Worm (Caenorhabditis elegans) whole organism, early embryonic: ENCODE data around the gene sru-23.
"Not testable (repeated sequence)": the region's sequence is repeated elsewhere in the genome, so short reads cannot be mapped to it uniquely, and the experiment has no call there.

Experiments
- B0310.2 ChIP-seq: sonication (generic microtip); optimal IDR thresholded peaks from 2 replicates; lab custom pipeline; 2016; ENCODE audit warnings: mild to moderate bottlenecking, missing genetic modification characterization, missing compliant biosample characterization
- F13C5.2 ChIP-seq: sonication (generic microtip); optimal IDR thresholded peaks from 2 replicates; lab custom pipeline; 2017; ENCODE audit warnings: mild to moderate bottlenecking, missing genetic modification characterization, inconsistent platforms, missing compliant biosample characterization
- aly-1 ChIP-seq: sonication (generic microtip); optimal IDR thresholded peaks from 2 replicates; lab custom pipeline; 2016; ENCODE audit warnings: missing genetic modification characterization, missing compliant biosample characterization
- ama-1 ChIP-seq: fragments of 150-350 bp; optimal IDR thresholded peaks from 2 replicates; lab custom pipeline; 2014
- ceh-13 ChIP-seq: fragments of 200-800 bp; sonication (Bioruptor generic); optimal IDR thresholded peaks from 2 replicates; lab custom pipeline; 2018; ENCODE audit warnings: mild to moderate bottlenecking, missing genetic modification characterization, missing compliant biosample characterization
- ceh-36 ChIP-seq: sonication (generic microtip); optimal IDR thresholded peaks from 2 replicates; lab custom pipeline; 2016; ENCODE audit warnings: missing genetic modification characterization, inconsistent platforms, missing compliant biosample characterization
- ets-7 ChIP-seq: sonication (generic microtip); optimal IDR thresholded peaks from 2 replicates; lab custom pipeline; 2016; ENCODE audit warnings: missing genotype, missing genetic modification characterization, missing compliant biosample characterization
- flt-1 ChIP-seq: fragments of 200-800 bp; sonication (Bioruptor generic); IDR thresholded peaks from 2 replicates; pipeline ENCODE4 v1.3.6; 2022; ENCODE audit warnings: missing genetic modification characterization, missing compliant biosample characterization
- hmbx-1 ChIP-seq: sonication (generic microtip); optimal IDR thresholded peaks from 2 replicates; lab custom pipeline; 2016; ENCODE audit warnings: mild to moderate bottlenecking, missing genetic modification characterization, missing compliant biosample characterization
- hmg-4 ChIP-seq: fragments of 200-800 bp; sonication (Bioruptor generic); optimal IDR thresholded peaks from 2 replicates; lab custom pipeline; 2018; ENCODE audit warnings: mild to moderate bottlenecking, missing genetic modification characterization, missing compliant biosample characterization
- hnd-1 ChIP-seq: sonication (generic microtip); optimal IDR thresholded peaks from 2 replicates; lab custom pipeline; 2016; ENCODE audit warnings: missing genetic modification characterization, missing compliant biosample characterization
- pes-1 ChIP-seq: fragments of 200-800 bp; sonication (Bioruptor generic); IDR thresholded peaks from 2 replicates; pipeline ENCODE4 v1.3.6; 2022; ENCODE audit warnings: missing genetic modification reagents, missing genetic modification characterization, missing compliant biosample characterization
- scrt-1 ChIP-seq: fragments of 200-800 bp; sonication (Bioruptor generic); IDR thresholded peaks from 2 replicates; pipeline ENCODE4 v1.3.6; 2022; ENCODE audit warnings: missing genetic modification characterization, missing compliant biosample characterization
- sea-1 ChIP-seq: fragments of 200-800 bp; sonication (Bioruptor generic); conservative IDR thresholded peaks from 2 replicates; pipeline ENCODE4 v1.3.6; 2022; ENCODE audit warnings: missing genetic modification characterization, missing compliant biosample characterization
- tbx-11 ChIP-seq: fragments of 200-800 bp; sonication (Bioruptor generic); IDR thresholded peaks from 2 replicates; pipeline ENCODE4 v1.3.6; 2022; ENCODE audit warnings: missing genetic modification characterization, missing compliant biosample characterization
- tbx-37 ChIP-seq: fragments of 200-800 bp; sonication (Bioruptor generic); conservative IDR thresholded peaks from 2 replicates; pipeline ENCODE4 v1.3.6; 2022; ENCODE audit warnings: missing genetic modification reagents, missing genetic modification characterization, missing compliant biosample characterization
- tra-4 ChIP-seq: sonication (generic microtip); optimal IDR thresholded peaks from 2 replicates; lab custom pipeline; 2017; ENCODE audit warnings: missing genetic modification characterization, missing compliant biosample characterization

The sru-23 gene

ce11 chrV:16000433-16000832, 28.0 kb upstream of the sru-23 start, which contains the start of gene nhr-50:
nhr-50 (minus strand) TSS chrV:16000631.
- TF ChIP-seq ceh-13 (GFP tag; lab: Kevin White, UChicago) (no peak), flt-1 (GFP tag; lab: Robert Waterston, UW) (no peak), B0310.2 (no peak), scrt-1 (GFP tag; lab: Robert Waterston, UW) (no peak), hnd-1 (no peak), ceh-36 (tag; lab: Kevin White, UChicago) (no peak), aly-1 (no peak), F13C5.2 (tag; lab: Kevin White, UChicago) (no peak), ets-7 (tag; lab: Kevin White, UChicago) (no peak), pes-1 (GFP tag; lab: Robert Waterston, UW) (no peak), hmbx-1 (tag; lab: Kevin White, UChicago) (no peak), sea-1 (GFP tag; lab: Robert Waterston, UW) (no peak)

ce11 chrV:15996655-15997186, 24.3 kb upstream of the sru-23 start, which contains the start of the genes C06C6.9 and C06C6.8:
C06C6.9 (minus strand) TSS chrV:15996755.
C06C6.8 (plus strand) TSS chrV:15997136.
- no peak for TF ChIP-seq hnd-1
- TF ChIP-seq hmbx-1 (tag; lab: Kevin White, UChicago), result no peak
- no peak for TF ChIP-seq tbx-11 (GFP tag; lab: Robert Waterston, UW)
- TF ChIP-seq scrt-1 (GFP tag; lab: Robert Waterston, UW), result no peak
- TF ChIP-seq ets-7 (tag; lab: Kevin White, UChicago), result no peak
- TF ChIP-seq sea-1 (GFP tag; lab: Robert Waterston, UW), result no peak
- TF ChIP-seq F13C5.2 (tag; lab: Kevin White, UChicago), result no peak
- no peak for TF ChIP-seq pes-1 (GFP tag; lab: Robert Waterston, UW)
- TF ChIP-seq B0310.2, result no peak
- TF ChIP-seq flt-1 (GFP tag; lab: Robert Waterston, UW), result no peak
- no peak for TF ChIP-seq ceh-36 (tag; lab: Kevin White, UChicago)
- no peak for TF ChIP-seq ama-1
- TF ChIP-seq aly-1, result no peak
- no peak for TF ChIP-seq tra-4 (tag; lab: Kevin White, UChicago)
- TF ChIP-seq tbx-37, result no peak
- TF ChIP-seq hmg-4 (GFP tag; lab: Kevin White, UChicago), result no peak
- no peak for TF ChIP-seq ceh-13 (GFP tag; lab: Kevin White, UChicago)

ce11 chrV:15991850-15992249, 19.5 kb upstream of the sru-23 start, which contains the start of gene C06C6.7:
C06C6.7 (plus strand) TSS chrV:15992150.
- TF ChIP-seq pes-1 (GFP tag; lab: Robert Waterston, UW); tbx-11 (GFP tag; lab: Robert Waterston, UW); aly-1: not testable (repeated sequence)

ce11 chrV:15988074-15988473, 15.7 kb upstream of the sru-23 start, which contains the start of gene F36G9.15:
F36G9.15 (minus strand) TSS chrV:15988174.
- no peak for TF ChIP-seq ceh-36 (tag; lab: Kevin White, UChicago)
- TF ChIP-seq hmbx-1 (tag; lab: Kevin White, UChicago), result no peak
- TF ChIP-seq tbx-37, result no peak
- TF ChIP-seq hnd-1, result no peak
- TF ChIP-seq scrt-1 (GFP tag; lab: Robert Waterston, UW), result no peak
- no peak for TF ChIP-seq ceh-13 (GFP tag; lab: Kevin White, UChicago)
- TF ChIP-seq tra-4 (tag; lab: Kevin White, UChicago), result no peak
- TF ChIP-seq sea-1 (GFP tag; lab: Robert Waterston, UW), result no peak
- no peak for TF ChIP-seq B0310.2
- TF ChIP-seq aly-1, result no peak
- no peak for TF ChIP-seq hmg-4 (GFP tag; lab: Kevin White, UChicago)
- no peak for TF ChIP-seq ama-1
- TF ChIP-seq pes-1 (GFP tag; lab: Robert Waterston, UW), result no peak
- no peak for TF ChIP-seq tbx-11 (GFP tag; lab: Robert Waterston, UW)
- no peak for TF ChIP-seq flt-1 (GFP tag; lab: Robert Waterston, UW)
- no peak for TF ChIP-seq ets-7 (tag; lab: Kevin White, UChicago)
- no peak for TF ChIP-seq F13C5.2 (tag; lab: Kevin White, UChicago)

ce11 chrV:15982733-15983344, 10.5 kb upstream of the sru-23 start, which contains the start of the genes fbxa-99 and F36G9.13:
fbxa-99 (minus strand) TSS chrV:15982854.
F36G9.13 (plus strand) TSS chrV:15983294.
- no peak for TF ChIP-seq tbx-11 (GFP tag; lab: Robert Waterston, UW)
- TF ChIP-seq hmbx-1 (tag; lab: Kevin White, UChicago), result no peak
- TF ChIP-seq scrt-1 (GFP tag; lab: Robert Waterston, UW), result no peak

- TF ChIP-seq ama-1, result no peak
- TF ChIP-seq tbx-11 (GFP tag; lab: Robert Waterston, UW), result no peak
- no peak for TF ChIP-seq hmbx-1 (tag; lab: Kevin White, UChicago)
- TF ChIP-seq F13C5.2 (tag; lab: Kevin White, UChicago), result no peak
- no peak for TF ChIP-seq flt-1 (GFP tag; lab: Robert Waterston, UW)
- TF ChIP-seq scrt-1 (GFP tag; lab: Robert Waterston, UW), result no peak
- TF ChIP-seq ets-7 (tag; lab: Kevin White, UChicago), result no peak
- TF ChIP-seq ceh-36 (tag; lab: Kevin White, UChicago), result no peak
- TF ChIP-seq pes-1 (GFP tag; lab: Robert Waterston, UW), result no peak
- TF ChIP-seq tbx-37, result no peak
- no peak for TF ChIP-seq sea-1 (GFP tag; lab: Robert Waterston, UW)
- TF ChIP-seq hmg-4 (GFP tag; lab: Kevin White, UChicago), result no peak
- no peak for TF ChIP-seq B0310.2
- no peak for TF ChIP-seq ceh-13 (GFP tag; lab: Kevin White, UChicago)
These were observed 5.9 kb upstream of the sru-23 start, which contains the start of gene oac-20 for ce11 chrV:15978232-15978764. oac-20 (plus strand) TSS chrV:15978714.

ce11 chrV:15975845-15976244, 3.5 kb upstream of the sru-23 start, which contains the start of gene clec-232:
clec-232 (plus strand) TSS chrV:15976145.
- no peak for TF ChIP-seq ama-1
- TF ChIP-seq flt-1 (GFP tag; lab: Robert Waterston, UW), result no peak
- TF ChIP-seq tra-4 (tag; lab: Kevin White, UChicago), result no peak
- TF ChIP-seq scrt-1 (GFP tag; lab: Robert Waterston, UW), result no peak
- no peak for TF ChIP-seq sea-1 (GFP tag; lab: Robert Waterston, UW)
- no peak for TF ChIP-seq B0310.2
- no peak for TF ChIP-seq pes-1 (GFP tag; lab: Robert Waterston, UW)
- TF ChIP-seq hmg-4 (GFP tag; lab: Kevin White, UChicago), result no peak
- no peak for TF ChIP-seq aly-1
- TF ChIP-seq tbx-11 (GFP tag; lab: Robert Waterston, UW), result no peak
- no peak for TF ChIP-seq ets-7 (tag; lab: Kevin White, UChicago)
- TF ChIP-seq ceh-36 (tag; lab: Kevin White, UChicago), result no peak
- no peak for TF ChIP-seq ceh-13 (GFP tag; lab: Kevin White, UChicago)
- TF ChIP-seq hnd-1, result no peak
- no peak for TF ChIP-seq tbx-37
- no peak for TF ChIP-seq hmbx-1 (tag; lab: Kevin White, UChicago)
- no peak for TF ChIP-seq F13C5.2 (tag; lab: Kevin White, UChicago)
